Worm (Caenorhabditis elegans) whole organism, young adult: ENCODE results near the gene F19G12.9.

ENCODE experiments used
- B0261.1 ChIP-seq: sonication (generic microtip); optimal IDR thresholded peaks from 2 replicates; lab custom pipeline; 2016; ENCODE audit warnings: mild to moderate bottlenecking, missing genetic modification characterization, moderate library complexity, missing compliant biosample characterization
- C17E4.6 ChIP-seq: fragments of 200-800 bp; sonication (Bioruptor generic); IDR thresholded peaks from 2 replicates; pipeline ENCODE4 v1.3.6; 2022; ENCODE audit warnings: missing genetic modification reagents, missing genetic modification characterization, missing compliant biosample characterization
- D2030.7 ChIP-seq: fragments of 200-800 bp; sonication (Bioruptor generic); IDR thresholded peaks from 2 replicates; pipeline ENCODE4 v1.3.6; 2022; ENCODE audit warnings: missing genetic modification reagents, missing genetic modification characterization, missing compliant biosample characterization
- F10E7.11 ChIP-seq: sonication (generic microtip); optimal IDR thresholded peaks from 2 replicates; lab custom pipeline; 2017; ENCODE audit warnings: mild to moderate bottlenecking, missing genetic modification characterization, moderate library complexity, missing compliant biosample characterization
- F33H1.4 ChIP-seq: fragments of 200-800 bp; sonication (Bioruptor generic); IDR thresholded peaks from 2 replicates; pipeline ENCODE4 v1.3.6; 2022; ENCODE audit warnings: missing genetic modification reagents, missing genetic modification characterization, missing compliant biosample characterization
- K11D2.4 ChIP-seq: fragments of 200-800 bp; sonication (Bioruptor generic); IDR thresholded peaks from 2 replicates; pipeline ENCODE4 v1.3.6; 2022; ENCODE audit warnings: missing genetic modification reagents, missing genetic modification characterization, missing compliant biosample characterization
- T07F8.4 ChIP-seq: sonication (generic microtip); optimal IDR thresholded peaks from 2 replicates; lab custom pipeline; 2016; ENCODE audit warnings: mild to moderate bottlenecking, missing genetic modification characterization, moderate library complexity, missing compliant biosample characterization
- Y53G8AR.9 ChIP-seq: fragments of 200-800 bp; sonication (Bioruptor generic); conservative IDR thresholded peaks from 2 replicates; pipeline ENCODE4 v1.3.6; 2022; ENCODE audit warnings: missing genetic modification reagents, missing genetic modification characterization, missing compliant biosample characterization
- aptf-3 ChIP-seq: fragments of 200-800 bp; sonication (Bioruptor generic); IDR thresholded peaks from 2 replicates; pipeline ENCODE4 v1.3.6; 2022; ENCODE audit warnings: missing genetic modification characterization, missing compliant biosample characterization
- athp-1 ChIP-seq: sonication (generic microtip); optimal IDR thresholded peaks from 2 replicates; lab custom pipeline; 2017; ENCODE audit warnings: mild to moderate bottlenecking, missing genetic modification characterization, missing compliant biosample characterization
- attf-3 ChIP-seq: fragments of 200-800 bp; sonication (Bioruptor generic); conservative IDR thresholded peaks from 2 replicates; pipeline ENCODE4 v1.3.6; 2022; ENCODE audit warnings: missing genetic modification reagents, missing genetic modification characterization, missing compliant biosample characterization
- attf-6 ChIP-seq: fragments of 200-800 bp; sonication (Bioruptor generic); IDR thresholded peaks from 2 replicates; pipeline ENCODE4 v1.3.6; 2022; ENCODE audit warnings: missing genetic modification reagents, missing genetic modification characterization, missing compliant biosample characterization
- bed-1 ChIP-seq: fragments of 200-800 bp; sonication (Bioruptor generic); IDR thresholded peaks from 2 replicates; pipeline ENCODE4 v1.3.6; 2022; ENCODE audit warnings: missing genetic modification reagents, missing genetic modification characterization, missing compliant biosample characterization
- cebp-2 ChIP-seq: fragments of 200-800 bp; sonication (Bioruptor generic); IDR thresholded peaks from 2 replicates; pipeline ENCODE4 v1.3.6; 2022; ENCODE audit warnings: missing genetic modification characterization, missing compliant biosample characterization
- ceh-40 ChIP-seq: fragments of 200-800 bp; sonication (Bioruptor generic); IDR thresholded peaks from 2 replicates; pipeline ENCODE4 v1.3.6; 2022; ENCODE audit warnings: missing genetic modification characterization, missing compliant biosample characterization
- dox-1 ChIP-seq: fragments of 200-800 bp; sonication (Bioruptor generic); IDR thresholded peaks from 2 replicates; pipeline ENCODE4 v1.3.6; 2022; ENCODE audit warnings: missing genetic modification reagents, missing genetic modification characterization, missing compliant biosample characterization
- dpff-1 ChIP-seq: sonication (generic microtip); optimal IDR thresholded peaks from 2 replicates; lab custom pipeline; 2017; ENCODE audit warnings: mild to moderate bottlenecking, missing genetic modification characterization, missing compliant biosample characterization
- egl-44 ChIP-seq: fragments of 200-800 bp; sonication (Bioruptor generic); IDR thresholded peaks from 2 replicates; pipeline ENCODE4 v1.3.6; 2022; ENCODE audit warnings: missing genetic modification reagents, missing genetic modification characterization, missing compliant biosample characterization
- gei-17 ChIP-seq: fragments of 200-800 bp; sonication (Bioruptor generic); optimal IDR thresholded peaks from 2 replicates; lab custom pipeline; 2018; ENCODE audit warnings: mild to moderate bottlenecking, missing genetic modification characterization, missing compliant biosample characterization
- hmg-1.2 ChIP-seq: fragments of 200-800 bp; sonication (Bioruptor generic); IDR thresholded peaks from 2 replicates; pipeline ENCODE4 v1.3.6; 2022; ENCODE audit warnings: missing genetic modification reagents, missing genetic modification characterization, missing compliant biosample characterization
- lag-1 ChIP-seq: fragments of 200-800 bp; sonication (Bioruptor generic); IDR thresholded peaks from 2 replicates; pipeline ENCODE4 v1.3.6; 2022; ENCODE audit warnings: missing genetic modification reagents, missing genetic modification characterization, missing compliant biosample characterization
- lin-26 ChIP-seq: fragments of 200-800 bp; sonication (Bioruptor generic); IDR thresholded peaks from 2 replicates; pipeline ENCODE4 v1.3.6; 2022; ENCODE audit warnings: missing genetic modification reagents, missing genetic modification characterization, missing compliant biosample characterization
- lin-35 ChIP-seq, 3 experiments: fragments of 150-350 bp in 2 of 3; sonication (generic microtip) in 1 of 3; optimal IDR thresholded peaks; 2 replicates each; lab custom pipeline; 2014 to 2018; ENCODE audit warnings: missing biosample characterization in 3 of 3, missing genetic modification characterization in 3 of 3, missing genetic modification reagents in 3 of 3
- lin-40 ChIP-seq: sonication (generic microtip); optimal IDR thresholded peaks from 2 replicates; lab custom pipeline; 2016; ENCODE audit warnings: missing genetic modification characterization, mild to moderate bottlenecking, missing compliant biosample characterization, missing genotype, missing genetic modification reagents
- lin-54 ChIP-seq: fragments of 200-800 bp; sonication (Bioruptor generic); optimal IDR thresholded peaks from 2 replicates; lab custom pipeline; 2018; ENCODE audit warnings: mild to moderate bottlenecking, missing genetic modification characterization, missing compliant biosample characterization
- madf-3 ChIP-seq: fragments of 200-800 bp; sonication (Bioruptor generic); IDR thresholded peaks from 2 replicates; pipeline ENCODE4 v1.3.6; 2022; ENCODE audit warnings: missing genetic modification reagents, missing genetic modification characterization, missing compliant biosample characterization
- madf-6 ChIP-seq: fragments of 200-800 bp; sonication (Bioruptor generic); IDR thresholded peaks from 2 replicates; pipeline ENCODE4 v1.3.6; 2022; ENCODE audit warnings: missing genetic modification reagents, missing genetic modification characterization, missing compliant biosample characterization
- madf-8 ChIP-seq: fragments of 200-800 bp; sonication (Bioruptor generic); conservative IDR thresholded peaks from 2 replicates; pipeline ENCODE4 v1.3.6; 2022; ENCODE audit warnings: missing genetic modification reagents, missing genetic modification characterization, missing compliant biosample characterization
- mcd-1 ChIP-seq: fragments of 200-800 bp; sonication (Bioruptor generic); IDR thresholded peaks from 2 replicates; pipeline ENCODE4 v1.3.6; 2022; ENCODE audit warnings: missing genetic modification reagents, missing genetic modification characterization, missing compliant biosample characterization
- nfyb-1 ChIP-seq: fragments of 200-800 bp; sonication (Bioruptor generic); IDR thresholded peaks from 2 replicates; pipeline ENCODE4 v1.3.6; 2022; ENCODE audit warnings: missing genetic modification reagents, missing genetic modification characterization, missing compliant biosample characterization
- nhr-120 ChIP-seq: fragments of 200-800 bp; sonication (Bioruptor generic); IDR thresholded peaks from 2 replicates; pipeline ENCODE4 v1.3.6; 2022; ENCODE audit warnings: missing genetic modification characterization, missing compliant biosample characterization
- nhr-27 ChIP-seq: fragments of 200-800 bp; sonication (Bioruptor generic); optimal IDR thresholded peaks from 2 replicates; lab custom pipeline; 2018; ENCODE audit warnings: mild to moderate bottlenecking, missing genetic modification characterization, moderate library complexity, missing compliant biosample characterization
- nhr-80 ChIP-seq: sonication (generic microtip); optimal IDR thresholded peaks from 2 replicates; lab custom pipeline; 2016; ENCODE audit warnings: missing genetic modification characterization, missing compliant biosample characterization
- rcor-1 ChIP-seq: fragments of 200-800 bp; sonication (Bioruptor generic); IDR thresholded peaks from 2 replicates; pipeline ENCODE4 v1.3.6; 2022; ENCODE audit warnings: missing genetic modification reagents, missing genetic modification characterization, missing compliant biosample characterization
- sea-2 ChIP-seq: fragments of 200-800 bp; sonication (Bioruptor generic); IDR thresholded peaks from 2 replicates; pipeline ENCODE4 v1.3.6; 2022; ENCODE audit warnings: missing genetic modification characterization, missing compliant biosample characterization
- snpc-3.4 ChIP-seq: sonication (generic microtip); optimal IDR thresholded peaks from 2 replicates; lab custom pipeline; 2017; ENCODE audit warnings: missing genetic modification characterization, mild to moderate bottlenecking, missing compliant biosample characterization, antibody characterized with exemption, moderate library complexity, missing genotype, missing genetic modification reagents
- snpc-4 ChIP-seq, 5 experiments: fragments of 150-350 bp in 1 of 5; sonication (generic microtip) in 4 of 5; optimal IDR thresholded peaks; 2 replicates each; lab custom pipeline; 2014 to 2018; ENCODE audit warnings: missing genetic modification characterization in 5 of 5, missing biosample characterization in 3 of 5, antibody characterized with exemption in 2 of 5, mild to moderate bottlenecking in 2 of 5, missing compliant biosample characterization in 2 of 5, missing genotype in 2 of 5, moderate library complexity in 2 of 5, missing genetic modification reagents in 1 of 5
- zfh-2 ChIP-seq: fragments of 200-800 bp; sonication (Bioruptor generic); conservative IDR thresholded peaks from 2 replicates; pipeline ENCODE4 v1.3.6; 2022; ENCODE audit warnings: missing genetic modification reagents, missing genetic modification characterization, missing compliant biosample characterization
- ztf-22 ChIP-seq: fragments of 200-800 bp; sonication (Bioruptor generic); optimal IDR thresholded peaks from 2 replicates; lab custom pipeline; 2018; ENCODE audit warnings: mild to moderate bottlenecking, missing genetic modification characterization, moderate library complexity, missing compliant biosample characterization
- ztf-25 ChIP-seq: fragments of 200-800 bp; sonication (Bioruptor generic); IDR thresholded peaks from 2 replicates; pipeline ENCODE4 v1.3.6; 2022; ENCODE audit warnings: missing genetic modification reagents, missing genetic modification characterization, missing compliant biosample characterization
- ztf-6 ChIP-seq: fragments of 200-800 bp; sonication (Bioruptor generic); IDR thresholded peaks from 2 replicates; pipeline ENCODE4 v1.3.6; 2022; ENCODE audit warnings: missing genetic modification reagents, missing genetic modification characterization, missing compliant biosample characterization

The F19G12.9 gene

ce11 chrX:1419163-1419696 lies at the start of gene F19G12.9:
TSS of gene F19G12.9 (plus strand) at chrX:1419213.
- TF ChIP-seq hmg-1.2 (GFP tag; lab: Robert Waterston, UW) (peak; percentile 58), T07F8.4 (tag; lab: Kevin White, UChicago) (no peak), lin-54 (GFP tag; lab: Kevin White, UChicago) (no peak), sea-2 (GFP tag; lab: Robert Waterston, UW) (no peak), lag-1 (GFP tag; lab: Robert Waterston, UW) (no peak), dpff-1 (tag; lab: Kevin White, UChicago) (no peak), lin-35 (GFP tag; optimal IDR thresholded peaks at IDR 0.05; lab: Kevin White, UChicago) (no peak), ztf-22 (no peak), F10E7.11 (tag; lab: Kevin White, UChicago) (no peak), nhr-80 (peak; percentile 9), mcd-1 (GFP tag; lab: Robert Waterston, UW) (peak; percentile 84)

ce11 chrX:1370736-1371281 lies 48.2 kb upstream of the F19G12.9 start, which contains the start of gene F56C3.7:
TSS of gene F56C3.7 (minus strand) at chrX:1370786.
- TF ChIP-seq hmg-1.2 (GFP tag; lab: Robert Waterston, UW) (peak; percentile 15; the same call in 1 of the 2 replicates), D2030.7 (no peak), nhr-27 (tag; lab: Kevin White, UChicago) (no peak), ztf-6 (no peak), gei-17 (GFP tag; lab: Kevin White, UChicago) (peak; percentile 77), dox-1 (GFP tag; lab: Robert Waterston, UW) (0 out of 2 replicates have a peak, but pooled peaks have one; percentile 41), athp-1 (no peak)
- TF ChIP-seq, all 124 proteins: peak for 3

- TF ChIP-seq madf-3 (GFP tag; lab: Robert Waterston, UW), result no peak
- TF ChIP-seq snpc-3.4 (tag; lab: Kevin White, UChicago), result no peak
- TF ChIP-seq cebp-2, result no peak
- no peak for TF ChIP-seq F33H1.4
- TF ChIP-seq nhr-80, result peak; percentile 51
- no peak for TF ChIP-seq dox-1 (GFP tag; lab: Robert Waterston, UW)
These were observed 47.3 kb upstream of the F19G12.9 start, which contains the start of gene fbxa-190 for ce11 chrX:1371688-1372087. TSS of gene fbxa-190 (plus strand) at chrX:1372012.

- TF ChIP-seq hmg-1.2 (GFP tag; lab: Robert Waterston, UW), result peak; percentile 29; the same call in 1 of the 2 replicates
- peak; percentile 63 for TF ChIP-seq zfh-2 (GFP tag; lab: Robert Waterston, UW)
- no peak for TF ChIP-seq snpc-4 (GFP tag; optimal IDR thresholded peaks at IDR 0.05; lab: Kevin White, UChicago)
- TF ChIP-seq snpc-4 (tag; optimal IDR thresholded peaks at IDR 0.05; lab: Kevin White, UChicago), result peak in 2 of 4 experiments; percentile 83 to 89
- TF ChIP-seq B0261.1, result no peak
- TF ChIP-seq D2030.7, result no peak
- no peak for TF ChIP-seq ztf-22
- no peak for TF ChIP-seq lin-40 (tag; lab: Kevin White, UChicago)
These were observed 46.5 kb upstream of the F19G12.9 start for ce11 chrX:1372464-1372863.

- TF ChIP-seq attf-3 (peak; percentile 63), madf-8 (GFP tag; lab: Robert Waterston, UW) (peak; percentile 70), aptf-3 (GFP tag; lab: Robert Waterston, UW) (peak; percentile 100), lin-26 (peak; percentile 84), attf-6 (peak; percentile 99), nfyb-1 (GFP tag; lab: Robert Waterston, UW) (peak; percentile 96), nhr-120 (peak; percentile 94; the same call in 1 of the 2 replicates), lag-1 (GFP tag; lab: Robert Waterston, UW) (peak; percentile 93), C17E4.6 (peak; percentile 92), K11D2.4 (GFP tag; lab: Robert Waterston, UW) (peak; percentile 75), madf-6 (GFP tag; lab: Robert Waterston, UW) (peak; percentile 91), egl-44 (GFP tag; lab: Robert Waterston, UW) (peak; percentile 98), ceh-40 (GFP tag; lab: Robert Waterston, UW) (peak; percentile 97), rcor-1 (peak; percentile 99), ztf-25 (GFP tag; lab: Robert Waterston, UW) (peak; percentile 97), Y53G8AR.9 (peak; percentile 95), bed-1 (GFP tag; lab: Robert Waterston, UW) (peak; percentile 99)
These were observed 43.9 kb upstream of the F19G12.9 start for ce11 chrX:1375071-1375470.
